Worm (Caenorhabditis elegans): ENCODE results near the gene nhr-125.
"Not testable (repeated sequence)": the region's sequence is repeated elsewhere in the genome, so short reads cannot be mapped to it uniquely, and the experiment has no call there.

- TF ChIP-seq snpc-1.2 (GFP tag; IDR thresholded peaks at IDR 0.05); vab-7 (GFP tag; IDR thresholded peaks at IDR 0.05); lin-13 (GFP tag; optimal IDR thresholded peaks at IDR 0.05); ZK546.5 (tag; optimal IDR thresholded peaks at IDR 0.05); set-16 (GFP tag; IDR thresholded peaks at IDR 0.05): not testable (repeated sequence)
Measured at ce11 chrV:4310414-4310813, 14.9 kb downstream of the nhr-125 start.

Measured in whole organism, L4 larva.